Worm (Caenorhabditis elegans): ENCODE data around the gene str-225.

DNA sequence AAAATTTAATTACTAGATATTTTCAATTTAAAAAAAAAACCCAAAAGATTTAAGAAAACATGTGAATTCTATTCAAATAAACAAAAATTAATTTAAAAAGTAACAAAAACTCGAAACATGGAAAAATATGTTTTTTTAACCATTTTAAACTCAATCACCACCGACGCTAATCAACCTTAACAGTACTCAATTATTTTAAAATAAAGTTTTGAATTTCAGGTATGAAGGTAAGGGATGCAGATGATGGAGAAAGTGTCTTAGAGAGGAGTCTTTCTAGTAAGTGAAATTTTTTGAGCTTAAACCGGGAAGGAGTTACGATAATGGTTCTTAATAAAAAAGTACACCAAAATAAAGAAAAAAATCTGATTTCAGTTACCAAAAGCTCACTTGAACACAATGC is 44.1 kb upstream of the str-225 start, which contains the start of gene slc-28.1:
- TF ChIP-seq med-1 (GFP tag; optimal IDR thresholded peaks at IDR 0.05; ENCODE audit: insufficient read depth) (no peak), flt-1 (GFP tag; IDR thresholded peaks at IDR 0.05) (no peak), ref-1 (GFP tag; conservative IDR thresholded peaks at IDR 0.05) (no peak)
